Worm (Caenorhabditis elegans) whole organism, young adult: ENCODE data around the gene drd-5.

Experiments used
- T26A5.8 ChIP-seq: sonication (generic microtip); optimal IDR thresholded peaks from 2 replicates; lab custom pipeline; 2016; ENCODE audit warnings: missing genetic modification characterization, missing compliant biosample characterization
- attf-6 ChIP-seq: fragments of 200-800 bp; sonication (Bioruptor generic); IDR thresholded peaks from 2 replicates; pipeline ENCODE4 v1.3.6; 2022; ENCODE audit warnings: missing genetic modification reagents, missing genetic modification characterization, missing compliant biosample characterization
- bed-2 ChIP-seq: fragments of 200-800 bp; sonication (Bioruptor generic); IDR thresholded peaks from 2 replicates; pipeline ENCODE4 v1.3.6; 2022; ENCODE audit warnings: missing genetic modification reagents, missing genetic modification characterization, missing compliant biosample characterization
- chd-7 ChIP-seq: sonication (generic microtip); optimal IDR thresholded peaks from 2 replicates; lab custom pipeline; 2016; ENCODE audit warnings: mild to moderate bottlenecking, missing genetic modification characterization, moderate library complexity, missing compliant biosample characterization
- snpc-4 ChIP-seq, 5 experiments: fragments of 150-350 bp in 1 of 5; sonication (generic microtip) in 4 of 5; optimal IDR thresholded peaks; 2 replicates each; lab custom pipeline; 2014 to 2018; ENCODE audit warnings: missing genetic modification characterization in 5 of 5, missing biosample characterization in 3 of 5, antibody characterized with exemption in 2 of 5, mild to moderate bottlenecking in 2 of 5, missing compliant biosample characterization in 2 of 5, missing genotype in 2 of 5, moderate library complexity in 2 of 5, missing genetic modification reagents in 1 of 5

- TF ChIP-seq bed-2 (GFP tag; lab: Robert Waterston, UW), result no peak
- TF ChIP-seq snpc-4 (GFP tag; optimal IDR thresholded peaks at IDR 0.05; lab: Kevin White, UChicago), result no peak
- TF ChIP-seq snpc-4 (tag; optimal IDR thresholded peaks at IDR 0.05; lab: Kevin White, UChicago), result no peak
- no peak for TF ChIP-seq T26A5.8 (tag; lab: Kevin White, UChicago)
- TF ChIP-seq chd-7, result no peak
- TF ChIP-seq attf-6 (GFP tag; lab: Robert Waterston, UW), result no peak
These were observed 34.6 kb downstream of the drd-5 start for ce11 chrX:8311590-8311989.
